Worm (Caenorhabditis elegans) whole organism, midembryonic: ENCODE results near the gene sms-1.

Experiments used
- T22C8.4 ChIP-seq: fragments of 200-800 bp; sonication (Bioruptor generic); IDR thresholded peaks from 2 replicates; pipeline ENCODE4 v1.3.6; 2022; ENCODE audit warnings: missing genetic modification characterization, missing compliant biosample characterization
- cog-1 ChIP-seq: sonication (generic microtip); optimal IDR thresholded peaks from 2 replicates; lab custom pipeline; 2016; ENCODE audit warnings: missing genetic modification characterization, missing compliant biosample characterization
- klf-2 ChIP-seq: fragments of 200-800 bp; sonication (Bioruptor generic); conservative IDR thresholded peaks from 2 replicates; pipeline ENCODE4 v1.3.6; 2022; ENCODE audit warnings: missing genetic modification reagents, missing genetic modification characterization, missing compliant biosample characterization
- med-1 ChIP-seq: sonication (generic microtip); optimal IDR thresholded peaks from 2 replicates; lab custom pipeline; 2017; ENCODE audit warnings: missing genetic modification characterization, mild to moderate bottlenecking, missing compliant biosample characterization, antibody characterized with exemption, missing genetic modification reagents; ENCODE audit not compliant: insufficient read depth
- tab-1 ChIP-seq: fragments of 200-800 bp; sonication (Bioruptor generic); IDR thresholded peaks from 2 replicates; pipeline ENCODE4 v1.3.6; 2022; ENCODE audit warnings: missing genetic modification characterization, missing compliant biosample characterization
- ztf-23 ChIP-seq: fragments of 200-800 bp; sonication (Bioruptor generic); IDR thresholded peaks from 2 replicates; pipeline ENCODE4 v1.3.6; 2022; ENCODE audit warnings: missing genetic modification reagents, missing genetic modification characterization, missing compliant biosample characterization

- no peak for TF ChIP-seq cog-1 (tag; lab: Kevin White, UChicago)
- no peak for TF ChIP-seq T22C8.4 (GFP tag; lab: Robert Waterston, UW)
- no peak for TF ChIP-seq med-1 (GFP tag; lab: Kevin White, UChicago)
- TF ChIP-seq klf-2 (GFP tag; lab: Robert Waterston, UW), result no peak
- TF ChIP-seq tab-1, result no peak
- TF ChIP-seq ztf-23 (GFP tag; lab: Robert Waterston, UW), result no peak
Measured at ce11 chrIV:11434575-11434974, 63.4 kb downstream of the sms-1 start.
